Worm (Caenorhabditis elegans) whole organism, dauer: ENCODE measurements around the gene clc-27.

Experiments
- unc-62 ChIP-seq: sonication (generic microtip); optimal IDR thresholded peaks from 2 replicates; lab custom pipeline; 2017; ENCODE audit warnings: missing biosample characterization, missing genetic modification reagents, missing genetic modification characterization

Gene clc-27

DNA sequence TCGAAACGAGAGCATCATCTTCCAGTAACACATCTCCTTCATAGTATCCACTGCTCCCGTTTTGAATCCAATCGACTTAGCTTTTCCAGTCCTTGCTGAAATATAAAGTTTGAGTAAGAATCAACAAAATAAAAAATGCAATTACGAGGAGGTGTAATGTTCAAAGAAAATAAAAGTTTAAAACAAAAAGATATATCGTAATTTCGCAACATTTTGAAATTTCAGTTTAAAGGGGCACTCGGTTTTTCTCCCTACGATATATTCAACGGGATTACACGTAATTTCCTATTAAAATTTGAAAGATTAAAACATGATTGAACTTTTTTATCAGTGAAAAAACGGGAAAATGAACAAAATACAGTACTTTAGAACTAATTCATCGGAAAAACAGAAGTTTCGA, 7.9 kb downstream of the clc-27 start, which contains the start of gene Y34F4.3:
Y34F4.3 (minus strand) TSS at position 101 of the 400 bp plus-strand sequence.
- no peak for TF ChIP-seq unc-62 (GFP tag; lab: Kevin White, UChicago)

- no peak for TF ChIP-seq unc-62 (GFP tag; lab: Kevin White, UChicago)
These were observed 12.5 kb downstream of the clc-27 start, which contains the start of gene clc-23 for ce11 chrIII:1020732-1021131. clc-23 (plus strand) TSS chrIII:1020954.

DNA sequence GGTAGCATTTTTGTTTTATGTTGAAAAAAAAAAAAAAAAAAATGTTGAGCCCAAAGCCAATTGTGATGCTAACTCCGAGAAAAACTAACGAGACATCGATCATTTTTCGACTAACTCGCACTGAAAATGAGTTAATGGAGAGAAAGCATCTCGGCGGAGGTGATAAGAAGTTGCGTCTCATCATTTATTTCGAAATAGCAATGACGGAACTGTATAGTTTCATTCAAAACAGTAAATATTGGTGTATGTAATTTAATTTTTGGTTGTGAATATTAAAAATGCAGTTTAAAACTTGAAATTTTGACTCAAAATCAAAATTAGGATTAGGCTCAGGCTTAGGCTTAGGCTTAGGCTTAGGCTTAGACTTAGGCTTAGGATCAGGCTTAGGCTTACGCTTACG, 18.1 kb downstream of the clc-27 start, which contains the start of gene clc-25:
clc-25 (minus strand) TSS at position 101 of the 400 bp plus-strand sequence.
- no peak for TF ChIP-seq unc-62 (GFP tag; lab: Kevin White, UChicago)

- no peak for TF ChIP-seq unc-62 (GFP tag; lab: Kevin White, UChicago)
These were observed 20.0 kb downstream of the clc-27 start for ce11 chrIII:1028233-1028632.

ce11 chrIII:1030965-1031364, 22.8 kb downstream of the clc-27 start, which contains the start of the genes clc-26 and E_BE45912.2:
clc-26 (minus strand) TSS chrIII:1031065.
E_BE45912.2 (minus strand) TSS chrIII:1031103.
- TF ChIP-seq unc-62 (GFP tag; lab: Kevin White, UChicago) = no peak

DNA sequence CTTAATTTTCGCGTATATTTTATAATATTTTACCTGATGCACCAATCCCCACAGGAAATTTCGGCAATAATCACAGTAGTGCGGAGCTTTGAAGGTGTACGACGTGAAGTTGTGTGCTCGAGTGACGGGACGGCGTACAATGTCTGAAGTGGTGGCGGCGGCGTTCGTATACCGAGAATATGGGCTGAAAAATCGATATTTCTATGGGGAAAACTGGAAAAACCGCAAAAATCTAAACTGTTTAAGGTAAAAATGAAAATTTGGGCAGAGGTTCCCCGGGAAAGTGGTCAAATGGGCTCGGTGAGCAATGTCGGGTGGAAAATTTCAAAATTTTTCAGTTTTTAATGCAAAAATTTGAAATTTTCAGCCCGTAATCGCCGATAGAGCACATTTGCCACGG, 26.7 kb downstream of the clc-27 start:
- TF ChIP-seq unc-62 (GFP tag; lab: Kevin White, UChicago) = no peak

DNA sequence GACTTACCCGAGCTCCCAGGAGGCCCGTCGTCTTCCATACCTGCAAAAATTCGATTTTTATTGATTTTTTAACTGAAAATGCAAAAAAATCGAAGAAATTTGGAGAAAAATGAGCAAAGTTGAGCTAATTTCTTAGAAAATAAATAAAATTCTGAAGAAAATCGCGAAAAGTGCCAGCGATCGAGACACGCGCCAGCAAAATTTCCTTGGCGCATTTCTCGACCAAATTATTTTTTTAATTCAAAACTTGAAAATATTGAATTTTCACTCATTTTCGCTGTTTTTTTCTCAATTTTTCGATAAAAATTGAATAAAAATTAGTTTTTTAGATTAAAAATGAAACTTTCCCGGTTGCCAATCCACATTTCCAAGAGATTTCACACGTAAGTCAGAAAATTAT, 29.0 kb downstream of the clc-27 start, which contains the start of the genes chin-1 and BE0003N10.1:
chin-1 (minus strand) TSS at position 40 of the 400 bp plus-strand sequence.
BE0003N10.1 (plus strand) TSS at position 320 of the 400 bp plus-strand sequence.
- no peak for TF ChIP-seq unc-62 (GFP tag; lab: Kevin White, UChicago)

DNA sequence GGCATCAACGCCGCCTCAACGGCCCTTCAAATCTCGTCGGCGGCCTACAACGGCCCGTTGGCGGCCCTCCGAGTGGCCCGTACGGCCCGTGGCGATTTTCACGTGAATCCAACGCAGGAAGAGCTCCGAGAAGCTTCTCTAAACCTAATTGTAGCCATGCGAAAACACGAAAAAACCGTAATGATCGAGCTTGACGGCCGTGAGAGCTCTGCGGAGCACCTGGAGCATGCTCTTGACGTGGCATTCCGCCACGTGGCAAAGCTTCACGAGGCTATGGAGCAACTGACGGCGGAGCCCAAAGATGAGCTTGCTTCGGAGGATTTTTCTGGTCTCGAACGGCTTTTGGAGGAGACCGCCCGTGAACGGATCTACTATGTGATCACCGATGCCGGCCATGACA, 31.9 kb downstream of the clc-27 start:
- TF ChIP-seq unc-62 (GFP tag; lab: Kevin White, UChicago) = no peak

ce11 chrIII:1043790-1044189, 35.6 kb downstream of the clc-27 start:
- TF ChIP-seq unc-62 (GFP tag; lab: Kevin White, UChicago) = no peak

- no peak for TF ChIP-seq unc-62 (GFP tag; lab: Kevin White, UChicago)
These were observed 43.7 kb downstream of the clc-27 start for ce11 chrIII:1051877-1052276.

DNA sequence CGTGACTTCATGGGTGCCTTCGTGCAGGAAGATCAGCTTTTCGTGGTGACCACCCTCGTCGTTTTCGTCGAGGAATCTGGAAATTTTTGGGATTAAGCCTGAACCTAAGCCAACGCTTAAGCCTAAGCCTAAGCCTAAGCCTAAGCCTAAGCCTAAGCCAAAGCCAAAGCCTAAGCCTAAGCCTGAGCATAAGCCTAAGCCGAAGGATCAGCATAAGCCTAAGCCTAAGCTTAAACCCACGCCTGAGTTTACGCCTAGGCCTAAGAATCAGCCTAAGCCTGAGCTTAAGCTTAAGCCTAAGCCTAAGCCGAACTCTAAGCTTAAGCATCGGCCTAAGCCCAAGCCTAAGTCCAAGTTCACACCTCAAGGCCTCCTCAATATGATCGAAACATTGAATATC, 44.1 kb downstream of the clc-27 start:
- no peak for TF ChIP-seq unc-62 (GFP tag; lab: Kevin White, UChicago)

ce11 chrIII:1053067-1053466, 44.9 kb downstream of the clc-27 start, which contains the start of gene fbxo-11.2:
fbxo-11.2 (minus strand) TSS chrIII:1053242.
- TF ChIP-seq unc-62 (GFP tag; lab: Kevin White, UChicago) = no peak

ce11 chrIII:1054096-1054495, 45.9 kb downstream of the clc-27 start:
- no peak for TF ChIP-seq unc-62 (GFP tag; lab: Kevin White, UChicago)

ce11 chrIII:1058074-1058473, 49.9 kb downstream of the clc-27 start:
- no peak for TF ChIP-seq unc-62 (GFP tag; lab: Kevin White, UChicago)

ce11 chrIII:1058881-1059280, 50.7 kb downstream of the clc-27 start:
- no peak for TF ChIP-seq unc-62 (GFP tag; lab: Kevin White, UChicago)
